Fruit fly (Drosophila melanogaster): ENCODE data around the gene Vml.

Vml gene

DNA sequence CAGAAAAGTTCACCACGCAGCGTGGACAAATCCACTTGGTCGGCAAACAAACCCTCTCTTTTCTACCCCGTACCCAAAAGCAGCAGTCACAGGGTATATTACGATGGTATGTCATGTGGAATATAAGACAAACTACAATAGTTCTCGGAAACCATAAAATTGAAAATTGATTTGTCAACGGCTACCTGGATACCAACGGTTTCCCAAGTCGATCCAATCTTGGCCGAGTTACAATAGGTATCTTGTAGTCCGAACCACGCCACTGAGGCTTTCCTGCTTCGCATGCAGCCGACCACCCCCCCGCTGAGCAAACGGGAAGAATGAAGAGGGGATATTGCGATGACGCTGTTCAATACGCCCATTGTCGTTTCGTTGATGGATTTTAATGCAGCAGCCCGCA, 42.7 kb downstream of the Vml start (continued):
- TF ChIP-seq amos (GFP tag; IDR thresholded peaks at IDR 0.05; ENCODE audit: partially characterized antibody) (no peak), ara (GFP tag; IDR thresholded peaks at IDR 0.05) (peak; percentile 87), ro (GFP tag; IDR thresholded peaks at IDR 0.05) (peak; percentile 63; the same call in 1 of the 2 replicates), mld (GFP tag; IDR thresholded peaks at IDR 0.05; ENCODE audit: partially characterized antibody) (no peak), NC2β (GFP tag; optimal IDR thresholded peaks at IDR 0.05) (peak; percentile 2), her (GFP tag; optimal IDR thresholded peaks at IDR 0.05) (peak; percentile 13), prd (optimal IDR thresholded peaks at IDR 0.05) (no peak), prd (GFP tag; IDR thresholded peaks at IDR 0.05) (peak; percentile 91), CG10462 (GFP tag; optimal IDR thresholded peaks at IDR 0.05) (no peak), Nf-YA (GFP tag; IDR thresholded peaks at IDR 0.05) (peak; percentile 46; the same call in 1 of the 2 replicates), tio (GFP tag; optimal IDR thresholded peaks at IDR 0.05) (no peak), Hand (GFP tag; optimal IDR thresholded peaks at IDR 0.05) (no peak), CG7271 (tag; optimal IDR thresholded peaks at IDR 0.05) (no peak), CG12071 (GFP tag; optimal IDR thresholded peaks at IDR 0.05) (no peak), gce (GFP tag; IDR thresholded peaks at IDR 0.05) (peak; percentile 75; the same call in 2 of the 3 replicates), Gsc (GFP tag; IDR thresholded peaks at IDR 0.05) (peak; percentile 71), CG3838 (GFP tag; optimal IDR thresholded peaks at IDR 0.05) (no peak), dan (GFP tag; IDR thresholded peaks at IDR 0.05) (peak; percentile 56; the same call in 1 of the 2 replicates), wdn (GFP tag; IDR thresholded peaks at IDR 0.05) (no peak), Ravus (GFP tag; IDR thresholded peaks at IDR 0.05) (no peak), Hr39 (optimal IDR thresholded peaks at IDR 0.05) (no peak), sug (tag; optimal IDR thresholded peaks at IDR 0.05) (no peak), sc (optimal IDR thresholded peaks at IDR 0.05) (no peak), sc (GFP tag; optimal IDR thresholded peaks at IDR 0.05) (peak; percentile 18), CG13424 (tag; optimal IDR thresholded peaks at IDR 0.05) (peak; percentile 10), nerfin-2 (GFP tag; IDR thresholded peaks at IDR 0.05; ENCODE audit: partially characterized antibody) (no peak), CG11398 (GFP tag; optimal IDR thresholded peaks at IDR 0.05) (no peak), bbx (GFP tag; IDR thresholded peaks at IDR 0.05; ENCODE audit: partially characterized antibody) (no peak), mirr (GFP tag; optimal IDR thresholded peaks at IDR 0.05) (no peak), shn (GFP tag; optimal IDR thresholded peaks at IDR 0.05) (peak; percentile 35), Mrtf (GFP tag; IDR thresholded peaks at IDR 0.05) (peak; percentile 71), toy (GFP tag; IDR thresholded peaks at IDR 0.05) (no peak), pnt (GFP tag; optimal IDR thresholded peaks at IDR 0.05) (peak; percentile 77), trh (GFP tag; optimal IDR thresholded peaks at IDR 0.05) (no peak), p53 (GFP tag; optimal IDR thresholded peaks at IDR 0.05) (peak; percentile 13), jigr1 (GFP tag; IDR thresholded peaks at IDR 0.05) (no peak; the same call in 1 of the 3 replicates), Sry-β (GFP tag; optimal IDR thresholded peaks at IDR 0.05) (no peak), zfh1 (GFP tag; IDR thresholded peaks at IDR 0.05) (peak; percentile 91), Tbp (GFP tag; optimal IDR thresholded peaks at IDR 0.05) (no peak), CG3281 (GFP tag; optimal IDR thresholded peaks at IDR 0.05) (no peak), CG1602 (GFP tag; optimal IDR thresholded peaks at IDR 0.05) (peak; percentile 12), z (GFP tag; IDR thresholded peaks at IDR 0.05) (0 out of 3 replicates have a peak, but pooled peaks have one; percentile 23), CG4328 (GFP tag; optimal IDR thresholded peaks at IDR 0.05) (no peak), Sox102F (GFP tag; optimal IDR thresholded peaks at IDR 0.05) (peak; percentile 58), Hmx (GFP tag; optimal IDR thresholded peaks at IDR 0.05) (no peak), CG11247 (GFP tag; IDR thresholded peaks at IDR 0.05) (peak; percentile 43; the same call in 1 of the 2 replicates), HmgZ (tag; optimal IDR thresholded peaks at IDR 0.05) (no peak), aop (GFP tag; IDR thresholded peaks at IDR 0.05) (no peak), Dek (tag; optimal IDR thresholded peaks at IDR 0.05) (no peak), CG8924 (tag; optimal IDR thresholded peaks at IDR 0.05) (peak; percentile 42), kni (GFP tag; optimal IDR thresholded peaks at IDR 0.05) (no peak), crp (GFP tag; optimal IDR thresholded peaks at IDR 0.05) (no peak)

Measured in whole organism, embryonic.